Worm (Caenorhabditis elegans) whole organism, late embryonic: ENCODE data around the gene fbxb-61.

Experiments
- C08G9.2 ChIP-seq: sonication (generic microtip); optimal IDR thresholded peaks from 2 replicates; lab custom pipeline; 2016; ENCODE audit warnings: mild to moderate bottlenecking, missing genetic modification characterization, moderate library complexity, missing compliant biosample characterization
- C38D4.7 ChIP-seq: fragments of 200-800 bp; sonication (Bioruptor generic); optimal IDR thresholded peaks from 2 replicates; lab custom pipeline; 2018; ENCODE audit warnings: mild to moderate bottlenecking, missing genetic modification characterization, moderate library complexity, missing compliant biosample characterization
- K02D7.2 ChIP-seq: sonication (generic microtip); optimal IDR thresholded peaks from 2 replicates; lab custom pipeline; 2017; ENCODE audit warnings: mild to moderate bottlenecking, missing genetic modification characterization, missing compliant biosample characterization
- K09A11.1 ChIP-seq: sonication (generic microtip); optimal IDR thresholded peaks from 2 replicates; lab custom pipeline; 2017; ENCODE audit warnings: antibody characterized with exemption, mild to moderate bottlenecking, missing genetic modification characterization, missing compliant biosample characterization; ENCODE audit not compliant: insufficient read depth
- T23F11.4 ChIP-seq: fragments of 200-800 bp; sonication (Bioruptor generic); optimal IDR thresholded peaks from 2 replicates; lab custom pipeline; 2018; ENCODE audit warnings: mild to moderate bottlenecking, missing genetic modification characterization, missing compliant biosample characterization
- Y22D7AL.16 ChIP-seq: sonication (generic microtip); optimal IDR thresholded peaks from 2 replicates; lab custom pipeline; 2016; ENCODE audit warnings: missing genetic modification characterization, missing compliant biosample characterization
- ama-1 ChIP-seq: fragments of 150-350 bp; optimal IDR thresholded peaks from 2 replicates; lab custom pipeline; 2014
- ceh-2 ChIP-seq: sonication (generic microtip); optimal IDR thresholded peaks from 2 replicates; lab custom pipeline; 2016; ENCODE audit warnings: missing genotype, missing genetic modification characterization, missing compliant biosample characterization
- ceh-22 ChIP-seq: sonication (generic microtip); optimal IDR thresholded peaks from 2 replicates; lab custom pipeline; 2017; ENCODE audit warnings: missing biosample characterization, missing genetic modification characterization
- ceh-24 ChIP-seq: sonication (generic microtip); optimal IDR thresholded peaks from 2 replicates; lab custom pipeline; 2016; ENCODE audit warnings: mild to moderate bottlenecking, missing genetic modification characterization, missing compliant biosample characterization
- ceh-30 ChIP-seq: fragments of 150-350 bp; optimal IDR thresholded peaks from 2 replicates; lab custom pipeline; 2014; ENCODE audit warnings: missing biosample characterization, missing genetic modification characterization
- ceh-45 ChIP-seq: fragments of 200-800 bp; sonication (Bioruptor generic); IDR thresholded peaks from 2 replicates; pipeline ENCODE4 v1.3.6; 2022; ENCODE audit warnings: missing genetic modification reagents, missing genetic modification characterization, missing compliant biosample characterization
- ceh-6 ChIP-seq: fragments of 200-800 bp; sonication (Bioruptor generic); optimal IDR thresholded peaks from 2 replicates; lab custom pipeline; 2018; ENCODE audit warnings: mild to moderate bottlenecking, missing genetic modification characterization, missing compliant biosample characterization
- ceh-9 ChIP-seq: sonication (generic microtip); optimal IDR thresholded peaks from 2 replicates; lab custom pipeline; 2016; ENCODE audit warnings: mild to moderate bottlenecking, missing genetic modification characterization, inconsistent platforms, missing compliant biosample characterization
- che-1 ChIP-seq: sonication (generic microtip); optimal IDR thresholded peaks from 2 replicates; lab custom pipeline; 2016; ENCODE audit warnings: mild to moderate bottlenecking, missing genetic modification characterization, missing compliant biosample characterization
- dve-1 ChIP-seq: sonication (generic microtip); optimal IDR thresholded peaks from 2 replicates; lab custom pipeline; 2017; ENCODE audit warnings: antibody characterized with exemption, mild to moderate bottlenecking, missing genetic modification characterization, missing compliant biosample characterization
- elt-4 ChIP-seq: sonication (generic microtip); optimal IDR thresholded peaks from 2 replicates; lab custom pipeline; 2016; ENCODE audit warnings: missing genetic modification characterization, missing compliant biosample characterization
- fax-1 ChIP-seq: sonication (generic microtip); optimal IDR thresholded peaks from 2 replicates; lab custom pipeline; 2016; ENCODE audit warnings: missing genotype, missing genetic modification characterization, missing compliant biosample characterization
- gmeb-2 ChIP-seq: sonication (generic microtip); optimal IDR thresholded peaks from 2 replicates; lab custom pipeline; 2016; ENCODE audit warnings: missing genetic modification characterization, inconsistent platforms, missing compliant biosample characterization
- hlh-13 ChIP-seq: fragments of 200-800 bp; sonication (Bioruptor generic); optimal IDR thresholded peaks from 2 replicates; lab custom pipeline; 2018; ENCODE audit warnings: mild to moderate bottlenecking, missing genetic modification characterization, missing compliant biosample characterization
- hlh-15 ChIP-seq: sonication (generic microtip); optimal IDR thresholded peaks from 2 replicates; lab custom pipeline; 2016; ENCODE audit warnings: missing genetic modification characterization, missing compliant biosample characterization
- hlh-6 ChIP-seq: sonication (generic microtip); optimal IDR thresholded peaks from 2 replicates; lab custom pipeline; 2016; ENCODE audit warnings: missing genotype, missing genetic modification characterization, missing compliant biosample characterization
- lim-6 ChIP-seq: sonication (generic microtip); optimal IDR thresholded peaks from 2 replicates; lab custom pipeline; 2016; ENCODE audit warnings: missing genetic modification characterization, missing compliant biosample characterization
- lin-11 ChIP-seq: fragments of 200-800 bp; sonication (Bioruptor generic); optimal IDR thresholded peaks from 2 replicates; lab custom pipeline; 2018; ENCODE audit warnings: mild to moderate bottlenecking, missing genetic modification characterization, missing compliant biosample characterization
- mec-3 ChIP-seq: sonication (generic microtip); optimal IDR thresholded peaks from 2 replicates; lab custom pipeline; 2016; ENCODE audit warnings: borderline replicate concordance, missing genetic modification characterization, missing compliant biosample characterization
- nhr-232 ChIP-seq: sonication (generic microtip); optimal IDR thresholded peaks from 2 replicates; lab custom pipeline; 2016; ENCODE audit warnings: missing genetic modification characterization, missing compliant biosample characterization
- npax-4 ChIP-seq: sonication (generic microtip); optimal IDR thresholded peaks from 2 replicates; lab custom pipeline; 2016; ENCODE audit warnings: missing genetic modification characterization, missing compliant biosample characterization
- pag-3 ChIP-seq: sonication (generic microtip); optimal IDR thresholded peaks from 2 replicates; lab custom pipeline; 2016; ENCODE audit warnings: missing compliant biosample characterization, missing genetic modification characterization, borderline replicate concordance
- pha-2 ChIP-seq: sonication (generic microtip); optimal IDR thresholded peaks from 2 replicates; lab custom pipeline; 2017; ENCODE audit warnings: mild to moderate bottlenecking, missing genetic modification characterization, missing compliant biosample characterization
- pha-4 ChIP-seq: fragments of 150-350 bp; optimal IDR thresholded peaks from 2 replicates; lab custom pipeline; 2018; ENCODE audit warnings: missing biosample characterization, missing genetic modification reagents, missing genetic modification characterization
- pqm-1 ChIP-seq: sonication (generic microtip); optimal IDR thresholded peaks from 2 replicates; lab custom pipeline; 2016; ENCODE audit warnings: missing genetic modification characterization, missing compliant biosample characterization
- pros-1 ChIP-seq: fragments of 150-350 bp; optimal IDR thresholded peaks from 2 replicates; lab custom pipeline; 2014; ENCODE audit warnings: missing biosample characterization, missing genetic modification reagents, missing genetic modification characterization
- ref-2 ChIP-seq: sonication (generic microtip); optimal IDR thresholded peaks from 2 replicates; lab custom pipeline; 2016; ENCODE audit warnings: missing genetic modification characterization, missing compliant biosample characterization
- rnt-1 ChIP-seq: sonication (generic microtip); optimal IDR thresholded peaks from 2 replicates; lab custom pipeline; 2016; ENCODE audit warnings: missing genetic modification characterization, missing compliant biosample characterization
- tbx-7 ChIP-seq: sonication (generic microtip); optimal IDR thresholded peaks from 2 replicates; lab custom pipeline; 2016; ENCODE audit warnings: missing genotype, missing genetic modification characterization, missing compliant biosample characterization
- ttx-3 ChIP-seq: sonication (generic microtip); optimal IDR thresholded peaks from 2 replicates; lab custom pipeline; 2016; ENCODE audit warnings: missing genetic modification reagents, missing genetic modification characterization, missing compliant biosample characterization
- unc-42 ChIP-seq: sonication (generic microtip); optimal IDR thresholded peaks from 2 replicates; lab custom pipeline; 2016; ENCODE audit warnings: missing genotype, missing genetic modification characterization, missing compliant biosample characterization
- unc-55 ChIP-seq: sonication (generic microtip); optimal IDR thresholded peaks from 2 replicates; lab custom pipeline; 2017; ENCODE audit warnings: missing biosample characterization, missing genetic modification reagents, missing genetic modification characterization
- unc-86 ChIP-seq: sonication (generic microtip); optimal IDR thresholded peaks from 2 replicates; lab custom pipeline; 2016; ENCODE audit warnings: missing genetic modification characterization, missing compliant biosample characterization

Gene fbxb-61

DNA sequence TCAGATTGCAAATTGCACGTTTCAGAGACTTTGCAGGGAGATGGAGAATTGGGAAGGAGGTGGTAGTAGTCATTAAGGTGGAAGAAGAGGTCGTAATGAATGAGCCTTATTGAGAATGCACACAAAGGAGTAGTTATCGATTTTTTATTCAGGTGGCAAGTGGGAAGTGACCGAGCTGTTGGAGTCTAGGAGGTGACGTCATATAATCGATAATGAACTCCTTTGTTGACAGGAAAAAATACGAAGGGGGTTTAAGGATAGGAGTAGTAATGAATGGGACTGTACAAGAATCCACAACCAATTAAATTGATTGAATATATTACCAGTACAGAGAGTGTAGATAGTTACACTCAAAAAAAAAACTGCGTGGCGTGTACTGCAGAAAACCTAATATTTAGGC lies 2.0 kb upstream of the fbxb-61 start, which contains the start of gene fbxb-62:
TSS of gene fbxb-62 (minus strand) at position 101 of the 400 bp plus-strand sequence.
- TF ChIP-seq ttx-3 (tag; lab: Kevin White, UChicago) (no peak), hlh-6 (tag; lab: Kevin White, UChicago) (no peak), ref-2 (no peak), rnt-1 (tag; lab: Kevin White, UChicago) (no peak), unc-42 (no peak), ceh-6 (no peak), ceh-2 (no peak), hlh-13 (GFP tag; lab: Kevin White, UChicago) (no peak), T23F11.4 (GFP tag; lab: Kevin White, UChicago) (no peak), elt-4 (tag; lab: Kevin White, UChicago) (no peak), gmeb-2 (tag; lab: Kevin White, UChicago) (no peak)

DNA sequence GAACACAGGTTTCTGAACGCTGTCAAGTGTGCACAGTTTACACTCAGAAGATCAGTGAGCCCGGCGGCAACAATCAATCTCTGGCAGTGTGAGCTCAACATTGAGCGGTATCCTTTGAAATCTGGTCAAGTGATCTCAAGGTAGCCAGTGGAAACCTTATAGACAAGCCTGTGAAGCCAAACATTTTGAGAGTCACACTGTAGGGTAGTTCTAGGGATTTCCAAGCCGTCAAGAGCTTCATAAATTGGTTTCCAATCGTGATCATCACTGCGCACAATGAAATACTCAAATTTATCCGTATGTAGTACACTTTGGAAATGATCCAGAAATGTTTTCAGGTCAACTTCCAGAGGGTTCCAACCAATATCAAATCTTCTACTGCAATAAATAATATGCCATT lies 3.0 kb downstream of the fbxb-61 start, which contains the start of gene F55C9.15:
TSS of gene F55C9.15 (minus strand) at position 101 of the 400 bp plus-strand sequence.
- no peak for TF ChIP-seq Y22D7AL.16 (tag; lab: Kevin White, UChicago)
- TF ChIP-seq K09A11.1 = no peak
- no peak for TF ChIP-seq mec-3
- no peak for TF ChIP-seq unc-55 (GFP tag; lab: Kevin White, UChicago)
- TF ChIP-seq ceh-22 (tag; lab: Kevin White, UChicago) = no peak
- no peak for TF ChIP-seq ama-1 (lab: Kevin White, UChicago)
- no peak for TF ChIP-seq K02D7.2 (tag; lab: Kevin White, UChicago)
- TF ChIP-seq pag-3 (tag; lab: Kevin White, UChicago) = no peak
- TF ChIP-seq ceh-30 (tag; lab: Kevin White, UChicago) = no peak
- no peak for TF ChIP-seq dve-1 (tag; lab: Kevin White, UChicago)
- no peak for TF ChIP-seq unc-86
- TF ChIP-seq npax-4 = no peak
- TF ChIP-seq pha-2 (tag; lab: Kevin White, UChicago) = no peak
- no peak for TF ChIP-seq che-1 (tag; lab: Kevin White, UChicago)
- no peak for TF ChIP-seq tbx-7
- no peak for TF ChIP-seq nhr-232 (tag; lab: Kevin White, UChicago)
- no peak for TF ChIP-seq C38D4.7 (GFP tag; lab: Kevin White, UChicago)
- no peak for TF ChIP-seq ttx-3 (tag; lab: Kevin White, UChicago)
- no peak for TF ChIP-seq pqm-1 (tag; lab: Kevin White, UChicago)
- no peak for TF ChIP-seq lim-6 (tag; lab: Kevin White, UChicago)

DNA sequence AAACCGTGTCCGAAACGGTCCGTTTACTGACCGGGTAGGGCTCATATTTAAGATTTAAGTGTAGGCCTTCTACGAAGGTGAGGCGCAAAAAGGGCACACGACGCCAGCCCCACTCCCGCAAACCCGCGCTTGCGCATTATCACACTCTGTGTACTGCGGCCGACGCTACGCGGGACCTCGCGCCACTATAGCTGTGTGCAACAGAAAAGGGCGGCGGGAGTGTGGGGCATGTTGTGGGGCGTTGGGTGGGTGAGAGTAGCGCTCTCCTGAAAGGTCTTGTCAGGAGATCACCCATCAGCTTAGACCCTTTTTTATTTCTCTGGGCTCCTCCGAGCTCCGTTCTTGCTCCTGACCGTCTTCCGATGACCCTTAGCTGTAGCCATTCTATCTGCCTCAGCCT lies 4.2 kb downstream of the fbxb-61 start:
- TF ChIP-seq lin-11 = no peak
- TF ChIP-seq pros-1 (tag; lab: Kevin White, UChicago) = no peak
- no peak for TF ChIP-seq ceh-45
- TF ChIP-seq ceh-9 (tag; lab: Kevin White, UChicago) = no peak
- no peak for TF ChIP-seq ceh-30 (tag; lab: Kevin White, UChicago)
- no peak for TF ChIP-seq npax-4
- no peak for TF ChIP-seq hlh-15 (tag; lab: Kevin White, UChicago)

DNA sequence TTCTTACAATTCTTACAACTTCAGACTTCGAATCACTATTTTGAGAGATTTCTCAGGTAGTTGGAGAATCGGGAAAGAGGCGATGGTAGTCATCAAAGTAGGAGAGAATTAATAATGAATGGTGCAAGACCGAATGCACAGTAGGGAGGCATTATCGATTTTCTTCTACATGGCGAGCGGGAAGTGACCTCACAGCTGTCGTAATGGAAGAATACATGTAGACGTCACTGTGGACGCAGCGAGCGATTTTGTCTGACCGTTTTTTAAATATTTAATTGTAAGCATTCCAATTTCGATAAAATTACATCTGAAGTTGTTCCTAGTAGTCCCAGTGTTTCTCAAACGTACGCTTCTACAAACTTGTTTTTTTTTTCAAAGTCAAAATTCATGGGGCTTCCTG lies 5.7 kb downstream of the fbxb-61 start, which contains the start of gene F55C9.11:
TSS of gene F55C9.11 (minus strand) at position 101 of the 400 bp plus-strand sequence.
- TF ChIP-seq unc-55 (GFP tag; lab: Kevin White, UChicago) = no peak
- TF ChIP-seq ceh-24 (tag; lab: Kevin White, UChicago) = no peak
- TF ChIP-seq pha-4 (tag; lab: Kevin White, UChicago) = no peak
- no peak for TF ChIP-seq K09A11.1
- TF ChIP-seq C08G9.2 (tag; lab: Kevin White, UChicago) = no peak
- TF ChIP-seq T23F11.4 (GFP tag; lab: Kevin White, UChicago) = no peak
- TF ChIP-seq pqm-1 (tag; lab: Kevin White, UChicago) = no peak
- no peak for TF ChIP-seq fax-1 (tag; lab: Kevin White, UChicago)
